Worm (Caenorhabditis elegans): ENCODE results near the gene pafo-1.
"Not testable (repeated sequence)": the region's sequence is repeated elsewhere in the genome, so short reads cannot be mapped to it uniquely, and the experiment has no call there.

DNA sequence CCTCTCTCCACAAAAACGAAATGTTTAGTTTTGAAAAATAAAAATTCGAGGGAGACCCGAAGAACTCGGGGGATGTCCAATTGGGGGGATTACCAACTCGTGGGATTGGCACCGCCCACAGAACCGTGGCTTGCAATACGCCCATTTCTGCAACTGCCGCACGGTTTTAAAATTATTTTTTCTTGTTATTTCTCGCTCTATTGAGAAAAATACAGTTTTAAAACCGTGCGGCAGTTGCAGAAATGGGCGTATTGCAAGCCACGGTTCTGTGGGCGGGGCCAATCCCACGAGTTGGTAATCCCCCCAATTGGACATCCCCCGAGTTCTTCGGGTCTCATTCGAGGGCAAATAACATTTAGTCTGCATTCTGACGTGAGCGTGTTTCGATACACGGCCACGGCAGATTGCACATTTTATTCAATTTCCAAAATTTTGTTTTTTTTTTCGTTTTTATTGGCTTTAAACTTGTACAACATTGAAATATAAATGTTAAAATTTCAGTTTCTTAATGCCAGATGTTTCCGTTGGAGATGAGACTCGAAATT lies 16.6 kb upstream of the pafo-1 start, which contains the start of the genes C55A6.1 and C55A6.10:
- TF ChIP-seq ztf-1 (GFP tag; conservative IDR thresholded peaks at IDR 0.05); ama-1 (optimal IDR thresholded peaks at IDR 0.05); nhr-11 (tag; optimal IDR thresholded peaks at IDR 0.05); lin-39 (tag; optimal IDR thresholded peaks at IDR 0.05); elt-3 (tag; optimal IDR thresholded peaks at IDR 0.05): not testable (repeated sequence)
- TF ChIP-seq zag-1 (tag; optimal IDR thresholded peaks at IDR 0.05), result peak; percentile 2
- TF ChIP-seq mdl-1 (tag; optimal IDR thresholded peaks at IDR 0.05), result peak in 1 of 2 experiments; percentile 8
